Fruit fly (Drosophila melanogaster) whole organism: ENCODE results near the gene CG10621.

Source experiments
- Dll ChIP-seq: fragments of >200 bp; optimal IDR thresholded peaks from 2 replicates; lab custom pipeline; 2017
- pan ChIP-seq: fragments of >200 bp; optimal IDR thresholded peaks from 2 replicates; lab custom pipeline; 2017
- usp ChIP-seq: fragments of >200 bp; optimal IDR thresholded peaks from 2 replicates; lab custom pipeline; 2017; ENCODE audit warnings: missing biosample characterization, missing genetic modification characterization, mixed read lengths

- TF ChIP-seq usp (no peak), Dll (lab: Kevin White, UChicago) (no peak), pan (lab: Kevin White, UChicago) (no peak)
Observed at dm6 chr2L:18925387-18925786, 28.8 kb downstream of the CG10621 start.
